Worm (Caenorhabditis elegans): ENCODE results near the gene eff-1.

ce11 chrII:8359350-8359749 is 12.9 kb downstream of the eff-1 start, which contains the start of gene col-77:
- TF ChIP-seq pag-3 (tag; optimal IDR thresholded peaks at IDR 0.05; ENCODE audit: borderline replicate concordance, insufficient read depth) (no peak), Y116A8C.19 (tag; optimal IDR thresholded peaks at IDR 0.05; ENCODE audit: borderline replicate concordance) (no peak), ceh-90 (tag; optimal IDR thresholded peaks at IDR 0.05) (no peak), tbx-2 (tag; optimal IDR thresholded peaks at IDR 0.05) (no peak), ztf-11 (tag; optimal IDR thresholded peaks at IDR 0.05) (no peak), pqm-1 (tag; optimal IDR thresholded peaks at IDR 0.05) (no peak), lsy-2 (tag; optimal IDR thresholded peaks at IDR 0.05) (no peak), mdl-1 (tag; optimal IDR thresholded peaks at IDR 0.05) (no peak), unc-62 (GFP tag; optimal IDR thresholded peaks at IDR 0.05) (no peak), grh-1 (GFP tag; IDR thresholded peaks at IDR 0.05) (no peak), nhr-12 (tag; optimal IDR thresholded peaks at IDR 0.05) (no peak)

Data from whole organism, L1 larva.